Fruit fly (Drosophila melanogaster) whole organism: ENCODE data around the gene CG46440.

Source experiments
- CG8478 ChIP-seq: fragments of >200 bp; optimal IDR thresholded peaks from 2 replicates; lab custom pipeline; 2018; ENCODE audit warnings: inconsistent platforms
- Dll ChIP-seq: fragments of >200 bp; optimal IDR thresholded peaks from 2 replicates; lab custom pipeline; 2017
- EcR ChIP-seq, 2 experiments: fragments of >200 bp; optimal IDR thresholded peaks; 2 replicates each; lab custom pipeline; 2017; ENCODE audit warnings: missing biosample characterization in 2 of 2, missing genetic modification characterization in 2 of 2, missing genetic modification reagents in 2 of 2
- pan ChIP-seq: fragments of >200 bp; optimal IDR thresholded peaks from 2 replicates; lab custom pipeline; 2017
- psq ChIP-seq: fragments of >200 bp; optimal IDR thresholded peaks from 2 replicates; lab custom pipeline; 2017
- usp ChIP-seq: fragments of >200 bp; optimal IDR thresholded peaks from 2 replicates; lab custom pipeline; 2017; ENCODE audit warnings: missing biosample characterization, missing genetic modification characterization, mixed read lengths

DNA sequence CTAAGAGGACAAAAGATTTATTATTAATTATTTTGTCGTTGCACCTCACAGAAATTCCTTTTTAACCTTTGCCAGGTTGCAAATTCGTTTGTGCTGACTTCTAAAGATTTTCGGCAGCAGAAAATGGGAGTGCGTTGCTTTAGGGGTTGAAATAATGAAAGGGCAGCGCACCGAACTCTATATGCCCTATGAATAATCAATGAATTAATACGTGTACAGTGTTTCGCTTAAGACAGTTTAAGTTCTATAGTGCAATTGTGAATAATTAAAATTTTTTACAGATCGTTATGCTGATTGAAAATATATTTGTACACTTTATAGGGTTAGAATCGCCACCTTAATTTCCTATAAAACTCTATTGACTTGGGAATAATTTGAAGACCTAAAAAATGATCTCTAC, 41.5 kb downstream of the CG46440 start:
- no peak for TF ChIP-seq EcR (GFP tag; optimal IDR thresholded peaks at IDR 0.05; lab: Kevin White, UChicago)
- no peak for TF ChIP-seq pan (lab: Kevin White, UChicago)
- TF ChIP-seq Dll (lab: Kevin White, UChicago) = no peak
- no peak for TF ChIP-seq CG8478
- no peak for TF ChIP-seq usp (GFP tag; lab: Kevin White, UChicago)
- no peak for TF ChIP-seq psq (lab: Kevin White, UChicago)
